Fruit fly (Drosophila melanogaster) whole organism, embryonic: ENCODE measurements around the gene sra.
A peak's percentile ranks its signal among the peaks of the same experiment; 100 is the strongest.

Experiments used
- Atf3 ChIP-seq: fragments of 200-800 bp; sonication (Bioruptor generic); optimal IDR thresholded peaks from 3 replicates; lab custom pipeline; 2016; ENCODE audit warnings: missing biosample characterization, missing genetic modification characterization
- Awh ChIP-seq: fragments of 200-800 bp; sonication (Bioruptor generic); IDR thresholded peaks from 2 replicates; pipeline ENCODE4, ENCODE4 v1.3.6; 2022; ENCODE audit warnings: missing biosample characterization, missing genetic modification characterization
- CG10431 ChIP-seq: fragments of 200-800 bp; sonication (Bioruptor generic); optimal IDR thresholded peaks from 3 replicates; lab custom pipeline; 2018; ENCODE audit warnings: missing biosample characterization, mild to moderate bottlenecking, missing genetic modification characterization
- CG11723 ChIP-seq: fragments of 200-800 bp; sonication (Bioruptor generic); optimal IDR thresholded peaks from 2 replicates; lab custom pipeline; 2017; ENCODE audit warnings: missing biosample characterization, mild to moderate bottlenecking, missing genetic modification characterization
- CG12104 ChIP-seq: fragments of 200-800 bp; sonication (Bioruptor generic); optimal IDR thresholded peaks from 3 replicates; lab custom pipeline; 2016; ENCODE audit warnings: missing biosample characterization, missing genetic modification characterization
- CG15514 ChIP-seq: fragments of 200-800 bp; sonication (Bioruptor generic); optimal IDR thresholded peaks from 3 replicates; lab custom pipeline; 2017; ENCODE audit warnings: missing biosample characterization, missing genetic modification characterization, mild to moderate bottlenecking, moderate library complexity, missing genetic modification reagents
- CG1603 ChIP-seq: fragments of 200-800 bp; sonication (Bioruptor generic); optimal IDR thresholded peaks from 2 replicates; lab custom pipeline; 2019; ENCODE audit warnings: missing biosample characterization, mild to moderate bottlenecking, missing genetic modification characterization, moderate library complexity
- CG1647 ChIP-seq: fragments of 200-800 bp; sonication (Bioruptor generic); optimal IDR thresholded peaks from 3 replicates; lab custom pipeline; 2016; ENCODE audit warnings: missing biosample characterization, missing genetic modification characterization
- CG18476 ChIP-seq: fragments of 200-800 bp; sonication (Bioruptor generic); optimal IDR thresholded peaks from 2 replicates; lab custom pipeline; 2016; ENCODE audit warnings: missing biosample characterization, mild to moderate bottlenecking, missing genetic modification characterization
- CG30403 ChIP-seq: fragments of 200-800 bp; sonication (Bioruptor generic); optimal IDR thresholded peaks from 3 replicates; lab custom pipeline; 2016; ENCODE audit warnings: missing biosample characterization, missing genetic modification characterization
- CG3995 ChIP-seq: fragments of 200-800 bp; sonication (Bioruptor generic); optimal IDR thresholded peaks from 3 replicates; lab custom pipeline; 2016; ENCODE audit warnings: missing biosample characterization, missing genetic modification characterization
- CG4730 ChIP-seq: fragments of 200-800 bp; sonication (Bioruptor generic); IDR thresholded peaks from 2 replicates; pipeline ENCODE4 v1.3.6; 2022; ENCODE audit warnings: missing biosample characterization, missing genetic modification characterization
- CG7556 ChIP-seq: fragments of 200-800 bp; sonication (Bioruptor generic); optimal IDR thresholded peaks from 2 replicates; lab custom pipeline; 2017; ENCODE audit warnings: missing biosample characterization, mild to moderate bottlenecking, missing genetic modification characterization
- D19A ChIP-seq: fragments of 200-800 bp; optimal IDR thresholded peaks from 3 replicates; lab custom pipeline; 2019; ENCODE audit warnings: missing biosample characterization, mild to moderate bottlenecking, missing genetic modification characterization, moderate library complexity
- Drgx ChIP-seq: fragments of 200-800 bp; sonication (Bioruptor generic); IDR thresholded peaks from 2 replicates; pipeline ENCODE4 v1.3.6; 2022; ENCODE audit warnings: missing biosample characterization, missing genetic modification characterization
- ERR ChIP-seq: fragments of 200-800 bp; sonication (Bioruptor generic); optimal IDR thresholded peaks from 2 replicates; lab custom pipeline; 2016; ENCODE audit warnings: missing biosample characterization, missing genetic modification characterization
- Fer3 ChIP-seq: fragments of 200-800 bp; sonication (Bioruptor generic); optimal IDR thresholded peaks from 2 replicates; lab custom pipeline; 2018; ENCODE audit warnings: missing biosample characterization, mild to moderate bottlenecking, missing genetic modification characterization, moderate library complexity
- Jarid2 ChIP-seq: fragments of 200-800 bp; sonication (Bioruptor generic); optimal IDR thresholded peaks from 3 replicates; lab custom pipeline; 2017; ENCODE audit warnings: mild to moderate bottlenecking, missing biosample characterization, missing genetic modification reagents, missing genetic modification characterization
- MTF-1 ChIP-seq: fragments of 200-800 bp; sonication (Bioruptor generic); optimal IDR thresholded peaks from 2 replicates; lab custom pipeline; 2018; ENCODE audit warnings: missing biosample characterization, mild to moderate bottlenecking, missing genetic modification characterization, borderline replicate concordance
- Mad ChIP-seq: fragments of 200-800 bp; sonication (Bioruptor generic); optimal IDR thresholded peaks from 2 replicates; lab custom pipeline; 2016; ENCODE audit warnings: missing biosample characterization, missing genetic modification characterization
- Nf-YB ChIP-seq: fragments of 200-800 bp; sonication (Bioruptor generic); optimal IDR thresholded peaks from 3 replicates; lab custom pipeline; 2019; ENCODE audit warnings: missing biosample characterization, mild to moderate bottlenecking, missing genetic modification characterization, moderate library complexity
- NfI ChIP-seq: fragments of 200-800 bp; sonication (Bioruptor generic); optimal IDR thresholded peaks from 3 replicates; lab custom pipeline; 2018; ENCODE audit warnings: missing biosample characterization, mild to moderate bottlenecking, missing genetic modification characterization, moderate library complexity
- Oaz ChIP-seq: fragments of 200-800 bp; sonication (Bioruptor generic); IDR thresholded peaks from 2 replicates; pipeline ENCODE4 v1.3.6; 2022; ENCODE audit warnings: missing biosample characterization, missing genetic modification characterization
- Sox100B ChIP-seq: fragments of 200-800 bp; sonication (Bioruptor generic); optimal IDR thresholded peaks from 3 replicates; lab custom pipeline; 2018; ENCODE audit warnings: missing biosample characterization, mild to moderate bottlenecking, missing genetic modification characterization
- Sry-β ChIP-seq: fragments of 200-800 bp; sonication (Bioruptor generic); optimal IDR thresholded peaks from 2 replicates; lab custom pipeline; 2018; ENCODE audit warnings: missing biosample characterization, mild to moderate bottlenecking, missing genetic modification characterization, moderate library complexity
- amos ChIP-seq: fragments of 200-800 bp; sonication (Bioruptor generic); IDR thresholded peaks from 2 replicates; pipeline ENCODE4 v1.3.6; 2022; ENCODE audit warnings: missing biosample characterization, missing genetic modification characterization; ENCODE audit not compliant: partially characterized antibody
- bbx ChIP-seq: fragments of 200-800 bp; sonication (Bioruptor generic); IDR thresholded peaks from 2 replicates; pipeline ENCODE4 v1.3.6; 2022; ENCODE audit warnings: missing biosample characterization, missing genetic modification characterization; ENCODE audit not compliant: partially characterized antibody
- br ChIP-seq: fragments of >200 bp; optimal IDR thresholded peaks from 2 replicates; lab custom pipeline; 2017
- bsh ChIP-seq, 2 experiments: fragments of 200-800 bp; sonication (Bioruptor generic); optimal IDR thresholded peaks; 2 replicates each; lab custom pipeline; 2017 to 2018; ENCODE audit warnings: mild to moderate bottlenecking in 2 of 2, missing biosample characterization in 2 of 2, missing genetic modification characterization in 2 of 2, moderate library complexity in 1 of 2
- caup ChIP-seq: fragments of 200-800 bp; sonication (Bioruptor generic); optimal IDR thresholded peaks from 3 replicates; lab custom pipeline; 2017; ENCODE audit warnings: missing biosample characterization, mild to moderate bottlenecking, missing genetic modification characterization, moderate library complexity; ENCODE audit not compliant: severe bottlenecking
- crc ChIP-seq: fragments of 200-800 bp; sonication (Bioruptor generic); optimal IDR thresholded peaks from 2 replicates; lab custom pipeline; 2016; ENCODE audit warnings: missing biosample characterization, missing genetic modification characterization
- da ChIP-seq: fragments of 200-800 bp; sonication (Bioruptor generic); optimal IDR thresholded peaks from 2 replicates; lab custom pipeline; 2016; ENCODE audit warnings: missing biosample characterization, missing genetic modification characterization
- emc ChIP-seq: fragments of 200-800 bp; sonication (Bioruptor generic); optimal IDR thresholded peaks from 2 replicates; lab custom pipeline; 2016; ENCODE audit warnings: missing biosample characterization, missing genetic modification characterization
- esg ChIP-seq: fragments of 200-800 bp; sonication (Bioruptor generic); conservative IDR thresholded peaks from 2 replicates; pipeline ENCODE4 v1.3.6; 2022; ENCODE audit warnings: missing biosample characterization, missing genetic modification characterization
- gsb ChIP-seq: fragments of 200-800 bp; sonication (Bioruptor generic); IDR thresholded peaks from 2 replicates; pipeline ENCODE4 v1.3.6; 2022; ENCODE audit warnings: missing biosample characterization, missing genetic modification characterization
- hkb ChIP-seq, 2 experiments: fragments of 200-800 bp in 1 of 2; fragments of >200 bp in 1 of 2; sonication (Bioruptor generic) in 1 of 2; IDR thresholded peaks in 1 of 2; optimal IDR thresholded peaks in 1 of 2; 2 replicates each; pipeline versions ENCODE4 v1.3.6 to Lab custom; 2017 to 2022; ENCODE audit warnings: missing biosample characterization in 1 of 2, missing genetic modification characterization in 1 of 2
- ind ChIP-seq: fragments of 200-800 bp; sonication (Bioruptor generic); optimal IDR thresholded peaks from 3 replicates; lab custom pipeline; 2016; ENCODE audit warnings: missing biosample characterization, missing genetic modification characterization
- maf-S ChIP-seq: fragments of 200-800 bp; sonication (Bioruptor generic); optimal IDR thresholded peaks from 2 replicates; lab custom pipeline; 2016; ENCODE audit warnings: missing biosample characterization, missing genetic modification characterization
- mld ChIP-seq: fragments of 200-800 bp; sonication (Bioruptor generic); IDR thresholded peaks from 3 replicates; pipeline ENCODE4 v1.3.6; 2022; ENCODE audit warnings: missing biosample characterization, missing genetic modification characterization; ENCODE audit not compliant: partially characterized antibody
- nau ChIP-seq: fragments of 200-800 bp; sonication (Bioruptor generic); optimal IDR thresholded peaks from 3 replicates; lab custom pipeline; 2017; ENCODE audit warnings: missing biosample characterization, mild to moderate bottlenecking, missing genetic modification characterization, missing genetic modification reagents
- p53 ChIP-seq: fragments of 200-800 bp; sonication (Bioruptor generic); optimal IDR thresholded peaks from 2 replicates; lab custom pipeline; 2016; ENCODE audit warnings: missing biosample characterization, missing genetic modification characterization
- pan ChIP-seq, 4 experiments: fragments of >200 bp in 3 of 4; fragments of 200-800 bp in 1 of 4; sonication (Bioruptor generic) in 1 of 4; optimal IDR thresholded peaks in 3 of 4; IDR thresholded peaks in 1 of 4; 2 replicates each; pipeline versions ENCODE4 v1.3.6 to Lab custom; 2017 to 2022; ENCODE audit warnings: missing biosample characterization in 2 of 4, missing genetic modification characterization in 2 of 4, mixed read lengths in 1 of 4
- sd ChIP-seq: fragments of 200-800 bp; sonication (Bioruptor generic); optimal IDR thresholded peaks from 3 replicates; lab custom pipeline; 2018; ENCODE audit warnings: missing biosample characterization, mild to moderate bottlenecking, missing genetic modification characterization, moderate library complexity
- sqz ChIP-seq: fragments of 200-800 bp; sonication (Bioruptor generic); optimal IDR thresholded peaks from 3 replicates; lab custom pipeline; 2018; ENCODE audit warnings: missing biosample characterization, mild to moderate bottlenecking, missing genetic modification characterization
- tap ChIP-seq: fragments of 200-800 bp; optimal IDR thresholded peaks from 3 replicates; lab custom pipeline; 2019; ENCODE audit warnings: missing biosample characterization, mild to moderate bottlenecking, missing genetic modification characterization, moderate library complexity
- tin ChIP-seq: fragments of 200-800 bp; sonication (Bioruptor generic); optimal IDR thresholded peaks from 3 replicates; lab custom pipeline; 2016; ENCODE audit warnings: missing biosample characterization, missing genetic modification characterization
- tup ChIP-seq: fragments of 200-800 bp; sonication (Bioruptor generic); optimal IDR thresholded peaks from 2 replicates; lab custom pipeline; 2016; ENCODE audit warnings: missing biosample characterization, mild to moderate bottlenecking, missing genetic modification characterization, moderate library complexity
- twi ChIP-seq: fragments of 200-800 bp; optimal IDR thresholded peaks from 2 replicates; lab custom pipeline; 2019; ENCODE audit warnings: missing biosample characterization, mild to moderate bottlenecking, missing genetic modification characterization, moderate library complexity

The sra gene

DNA sequence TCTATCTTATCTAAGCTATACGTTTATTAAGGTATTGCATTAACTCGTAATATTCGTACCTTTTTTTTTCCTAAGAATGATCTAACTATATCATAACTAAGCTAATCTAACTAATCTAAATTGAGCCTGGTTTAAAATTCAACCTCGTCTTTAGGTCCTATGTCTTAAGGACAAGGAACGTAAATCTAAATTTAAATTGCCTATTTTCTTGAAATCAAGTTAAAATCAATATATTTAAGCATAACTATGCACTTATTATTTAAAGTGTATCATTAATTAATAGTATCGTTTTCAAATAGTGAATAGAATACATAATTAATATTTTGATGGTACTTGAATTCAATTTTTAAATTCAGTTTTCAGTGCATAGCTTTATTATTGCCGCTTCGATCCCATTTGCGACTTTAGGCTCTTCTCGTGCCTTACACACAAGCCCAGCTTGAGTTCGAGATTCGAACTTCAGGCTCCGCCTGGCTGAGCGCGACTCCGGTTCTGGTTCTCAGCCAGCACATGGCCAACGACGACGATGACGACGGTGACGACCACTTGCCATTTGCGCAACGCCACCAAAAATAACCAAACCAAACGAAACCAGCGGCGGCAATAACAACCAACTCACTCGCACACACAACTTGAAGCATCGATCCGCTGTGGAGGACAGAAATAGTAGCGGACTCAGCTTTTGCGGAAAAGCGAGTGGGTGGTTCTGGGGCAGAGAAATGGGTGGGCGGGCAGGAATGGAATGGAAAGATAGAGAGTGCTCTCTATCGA, 24.2 kb downstream of the sra start (continued):
- TF ChIP-seq nau (GFP tag; lab: Kevin White, UChicago) (no peak), CG1647 (GFP tag; lab: Kevin White, UChicago) (no peak), CG15514 (GFP tag; lab: Kevin White, UChicago) (peak; percentile 21), Awh (GFP tag; lab: Robert Waterston, UW) (no peak), mld (GFP tag; lab: Robert Waterston, UW) (no peak), hkb (optimal IDR thresholded peaks at IDR 0.05; lab: Kevin White, UChicago) (no peak), hkb (GFP tag; IDR thresholded peaks at IDR 0.05; lab: Robert Waterston, UW) (no peak), Sox100B (GFP tag; lab: Kevin White, UChicago) (no peak), CG7556 (GFP tag; lab: Kevin White, UChicago) (no peak), Atf3 (no peak), tin (no peak), CG12104 (no peak), sd (peak; percentile 28), NfI (peak; percentile 36), amos (GFP tag; lab: Robert Waterston, UW) (no peak; the same call in 1 of the 2 replicates), Fer3 (no peak), CG3995 (GFP tag; lab: Kevin White, UChicago) (no peak), CG4730 (GFP tag; lab: Robert Waterston, UW) (no peak), CG1603 (tag; lab: Kevin White, UChicago) (no peak), maf-S (GFP tag; lab: Kevin White, UChicago) (no peak), CG11723 (GFP tag; lab: Kevin White, UChicago) (no peak), Drgx (GFP tag; lab: Robert Waterston, UW) (peak; percentile 7; the same call in 1 of the 2 replicates), emc (no peak), esg (no peak), gsb (GFP tag; lab: Robert Waterston, UW) (no peak), ind (GFP tag; lab: Kevin White, UChicago) (no peak), CG10431 (GFP tag; lab: Kevin White, UChicago) (no peak), sqz (GFP tag; lab: Kevin White, UChicago) (no peak), caup (GFP tag; lab: Kevin White, UChicago) (no peak), CG30403 (GFP tag; lab: Kevin White, UChicago) (no peak), tup (GFP tag; lab: Kevin White, UChicago) (no peak), MTF-1 (GFP tag; lab: Kevin White, UChicago) (no peak), Mad (no peak), da (GFP tag; lab: Kevin White, UChicago) (no peak), Jarid2 (no peak), tap (no peak), Oaz (no peak), crc (no peak), Nf-YB (GFP tag; lab: Kevin White, UChicago) (no peak), CG18476 (GFP tag; lab: Kevin White, UChicago) (no peak), p53 (GFP tag; lab: Kevin White, UChicago) (no peak), bbx (peak; percentile 11; the same call in 1 of the 2 replicates), D19A (tag; lab: Kevin White, UChicago) (no peak), ERR (GFP tag; lab: Kevin White, UChicago) (no peak), Sry-β (GFP tag; lab: Kevin White, UChicago) (no peak), br (no peak), bsh (GFP tag; optimal IDR thresholded peaks at IDR 0.05; lab: Kevin White, UChicago) (no peak), pan (optimal IDR thresholded peaks at IDR 0.05; lab: Kevin White, UChicago) (no peak), pan (GFP tag; optimal IDR thresholded peaks at IDR 0.05 in 1 of 2, IDR thresholded peaks at IDR 0.05 in 1 of 2) (peak in 1 of 2 experiments; percentile 17), twi (tag; lab: Kevin White, UChicago) (no peak)
